Fruit fly (Drosophila melanogaster): ENCODE data around the gene PTPMT1.

The PTPMT1 gene

DNA sequence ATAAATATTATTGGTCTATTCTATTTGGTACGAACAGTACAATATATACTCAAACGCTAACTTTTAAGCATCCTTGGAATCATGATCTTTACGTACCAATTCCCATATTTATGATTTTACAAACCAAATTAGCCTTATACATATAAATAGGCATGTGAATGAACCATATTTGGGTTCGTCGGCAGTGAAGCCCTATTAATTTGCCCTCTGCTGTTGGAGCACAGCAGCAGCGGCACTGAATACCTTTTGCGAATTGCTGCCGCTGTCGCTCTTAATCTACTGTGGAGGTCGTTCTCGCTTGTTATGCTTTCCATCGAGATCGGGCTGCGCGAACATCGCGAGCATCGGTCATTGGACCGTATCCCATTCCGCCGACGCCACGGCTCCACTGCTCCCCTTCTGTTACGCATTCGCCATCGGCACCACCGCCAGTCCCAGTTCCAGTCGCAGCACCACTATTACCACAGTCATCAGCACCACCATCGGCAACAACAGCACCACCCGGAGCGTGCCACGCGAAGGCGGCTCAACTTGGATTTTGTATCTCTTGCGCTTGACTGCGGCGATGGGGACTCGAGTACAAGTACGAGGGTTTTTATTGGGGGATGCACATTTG lies 30.4 kb downstream of the PTPMT1 start (continued):
- TF ChIP-seq dmrt99B (tag; optimal IDR thresholded peaks at IDR 0.05) (peak; percentile 2), CG6272 (GFP tag; IDR thresholded peaks at IDR 0.05) (no peak), CG10147 (GFP tag; optimal IDR thresholded peaks at IDR 0.05) (no peak), Hr39 (optimal IDR thresholded peaks at IDR 0.05) (no peak), Ets65A (GFP tag) (no peak), zfh2 (GFP tag; optimal IDR thresholded peaks at IDR 0.05) (no peak), CG1024 (GFP tag; IDR thresholded peaks at IDR 0.05) (no peak), CG14050 (GFP tag; IDR thresholded peaks at IDR 0.05) (no peak), Drgx (GFP tag; IDR thresholded peaks at IDR 0.05) (no peak), D19A (tag; optimal IDR thresholded peaks at IDR 0.05) (no peak), CG10431 (GFP tag; optimal IDR thresholded peaks at IDR 0.05) (no peak), slou (GFP tag; optimal IDR thresholded peaks at IDR 0.05) (no peak), ro (GFP tag; IDR thresholded peaks at IDR 0.05) (no peak), z (GFP tag; IDR thresholded peaks at IDR 0.05) (no peak), CG10979 (tag; optimal IDR thresholded peaks at IDR 0.05) (no peak), schlank (tag; optimal IDR thresholded peaks at IDR 0.05) (no peak), Ada2b (GFP tag; IDR thresholded peaks at IDR 0.05) (no peak), CG18619 (GFP tag; optimal IDR thresholded peaks at IDR 0.05) (no peak), CG10274 (GFP tag; optimal IDR thresholded peaks at IDR 0.05) (no peak), shn (GFP tag; optimal IDR thresholded peaks at IDR 0.05) (no peak), CG6791 (GFP tag; IDR thresholded peaks at IDR 0.05; ENCODE audit: partially characterized antibody) (no peak; the same call in 2 of the 3 replicates), lab (GFP tag; optimal IDR thresholded peaks at IDR 0.05) (peak; percentile 10), Sry-δ (GFP tag; optimal IDR thresholded peaks at IDR 0.05) (no peak), Bdp1 (GFP tag; optimal IDR thresholded peaks at IDR 0.05) (no peak), Gsc (GFP tag; IDR thresholded peaks at IDR 0.05) (no peak), ssp (GFP tag; IDR thresholded peaks at IDR 0.05) (no peak), CG11504 (tag; optimal IDR thresholded peaks at IDR 0.05) (no peak), CG4282 (GFP tag; optimal IDR thresholded peaks at IDR 0.05) (no peak), btn (GFP tag; optimal IDR thresholded peaks at IDR 0.05) (no peak), ab (GFP tag; optimal IDR thresholded peaks at IDR 0.05) (no peak), lola (GFP tag; optimal IDR thresholded peaks at IDR 0.05) (no peak), grau (tag; optimal IDR thresholded peaks at IDR 0.05) (peak; percentile 27), gcm2 (GFP tag; optimal IDR thresholded peaks at IDR 0.05) (no peak), mld (GFP tag; IDR thresholded peaks at IDR 0.05; ENCODE audit: partially characterized antibody) (no peak), vvl (GFP tag; IDR thresholded peaks at IDR 0.05) (peak; percentile 43; the same call in 1 of the 2 replicates), disco-r (GFP tag; optimal IDR thresholded peaks at IDR 0.05) (no peak), psq (GFP tag; optimal IDR thresholded peaks at IDR 0.05) (no peak), repo (GFP tag; optimal IDR thresholded peaks at IDR 0.05) (no peak), CG3281 (GFP tag; optimal IDR thresholded peaks at IDR 0.05) (peak; percentile 10), CG11696 (GFP tag; IDR thresholded peaks at IDR 0.05) (peak; percentile 79), ems (GFP tag; optimal IDR thresholded peaks at IDR 0.05) (no peak), CG7271 (tag; optimal IDR thresholded peaks at IDR 0.05) (no peak), kay (GFP tag; optimal IDR thresholded peaks at IDR 0.05) (no peak), YL-1 (GFP tag; optimal IDR thresholded peaks at IDR 0.05) (no peak), salm (tag; optimal IDR thresholded peaks at IDR 0.05) (no peak), gem (tag; optimal IDR thresholded peaks at IDR 0.05) (peak; percentile 47), sens (GFP tag) (peak; percentile 65), D (optimal IDR thresholded peaks at IDR 0.05) (no peak), D (GFP tag; optimal IDR thresholded peaks at IDR 0.05) (no peak), ewg (GFP tag; optimal IDR thresholded peaks at IDR 0.05) (no peak), Nf-YC (tag; optimal IDR thresholded peaks at IDR 0.05) (no peak), Doc3 (GFP tag; IDR thresholded peaks at IDR 0.05; ENCODE audit: partially characterized antibody) (no peak)
